Fruit fly (Drosophila melanogaster): ENCODE measurements around the gene mRpL9.
A peak's percentile ranks its signal among the peaks of the same experiment; 100 is the strongest.

mRpL9 gene

DNA sequence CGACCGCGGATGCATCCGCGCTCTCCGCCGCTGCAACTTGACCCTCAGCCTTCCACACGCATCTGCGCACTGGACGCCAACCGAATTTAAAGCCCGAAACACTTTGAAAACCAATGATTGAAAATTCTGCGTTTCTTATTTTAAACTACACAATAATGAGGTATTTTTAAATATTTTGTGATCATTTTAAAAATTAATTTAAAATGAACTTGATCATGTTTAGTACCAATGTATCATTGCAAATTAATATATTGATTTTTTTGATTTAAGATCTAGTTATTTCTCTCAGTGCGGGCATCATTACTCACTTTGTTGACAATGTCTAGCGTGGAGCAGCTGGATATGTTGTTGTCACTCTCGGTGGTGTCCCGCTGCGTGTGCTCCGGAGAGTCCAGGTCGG lies 36.3 kb downstream of the mRpL9 start (continued):
- TF ChIP-seq klu (GFP tag; IDR thresholded peaks at IDR 0.05) (no peak), pum (GFP tag; optimal IDR thresholded peaks at IDR 0.05) (no peak), tna (GFP tag; IDR thresholded peaks at IDR 0.05; ENCODE audit: partially characterized antibody) (no peak), B-H2 (GFP tag; optimal IDR thresholded peaks at IDR 0.05) (no peak), zf30C (GFP tag; optimal IDR thresholded peaks at IDR 0.05) (peak; percentile 56), GATAe (GFP tag; conservative IDR thresholded peaks at IDR 0.05) (no peak), CG3995 (GFP tag; optimal IDR thresholded peaks at IDR 0.05) (no peak), ci (GFP tag; IDR thresholded peaks at IDR 0.05) (no peak; the same call in 2 of the 3 replicates), CG4730 (GFP tag; IDR thresholded peaks at IDR 0.05) (no peak), CG1529 (GFP tag; optimal IDR thresholded peaks at IDR 0.05) (no peak), Fer1 (GFP tag; optimal IDR thresholded peaks at IDR 0.05) (peak; percentile 59), slbo (GFP tag; IDR thresholded peaks at IDR 0.05) (peak; percentile 66), Atf3 (GFP tag; optimal IDR thresholded peaks at IDR 0.05) (no peak), inv (GFP tag; IDR thresholded peaks at IDR 0.05; ENCODE audit: partially characterized antibody) (no peak), Ets97D (GFP tag; optimal IDR thresholded peaks at IDR 0.05) (no peak), CG16813 (GFP tag; IDR thresholded peaks at IDR 0.05; ENCODE audit: partially characterized antibody) (no peak), esg (GFP tag; conservative IDR thresholded peaks at IDR 0.05) (peak; percentile 45; the same call in 1 of the 2 replicates), eyg (GFP tag; optimal IDR thresholded peaks at IDR 0.05) (no peak), CG1603 (tag; optimal IDR thresholded peaks at IDR 0.05) (peak; percentile 17), Oaz (GFP tag; IDR thresholded peaks at IDR 0.05) (no peak), CG8924 (tag; optimal IDR thresholded peaks at IDR 0.05) (peak; percentile 9), pfk (GFP tag; optimal IDR thresholded peaks at IDR 0.05) (no peak), CG11695 (GFP tag; IDR thresholded peaks at IDR 0.05) (peak; percentile 61; the same call in 2 of the 3 replicates), ATbp (GFP tag; optimal IDR thresholded peaks at IDR 0.05) (no peak), CG4820 (GFP tag; optimal IDR thresholded peaks at IDR 0.05) (no peak), fd96Cb (tag; optimal IDR thresholded peaks at IDR 0.05) (peak; percentile 29), CG10274 (GFP tag; optimal IDR thresholded peaks at IDR 0.05) (no peak), hbn (GFP tag; IDR thresholded peaks at IDR 0.05; ENCODE audit: partially characterized antibody) (no peak), kah (GFP tag; optimal IDR thresholded peaks at IDR 0.05) (no peak), sim (GFP tag; IDR thresholded peaks at IDR 0.05) (no peak), CG8388 (GFP tag; optimal IDR thresholded peaks at IDR 0.05) (peak; percentile 64), ara (GFP tag; IDR thresholded peaks at IDR 0.05) (no peak), zen2 (GFP tag; IDR thresholded peaks at IDR 0.05; ENCODE audit: partially characterized antibody) (no peak)

- TF ChIP-seq CG8924 (tag; optimal IDR thresholded peaks at IDR 0.05) = no peak
- TF ChIP-seq NC2β (GFP tag; optimal IDR thresholded peaks at IDR 0.05) = no peak
- TF ChIP-seq caup (GFP tag; optimal IDR thresholded peaks at IDR 0.05; ENCODE audit: severe bottlenecking) = no peak
- peak; percentile 75 for TF ChIP-seq CG32767 (GFP tag; IDR thresholded peaks at IDR 0.05)
- peak; percentile 62 for TF ChIP-seq CG13287 (GFP tag; IDR thresholded peaks at IDR 0.05; ENCODE audit: partially characterized antibody)
- TF ChIP-seq dpn (GFP tag; optimal IDR thresholded peaks at IDR 0.05) = peak in 1 of 2 experiments; percentile 8
- TF ChIP-seq MBD-R2 (GFP tag; IDR thresholded peaks at IDR 0.05) = peak; percentile 39; the same call in 1 of the 2 replicates
- no peak for TF ChIP-seq CG11093 (GFP tag; IDR thresholded peaks at IDR 0.05)
- no peak for TF ChIP-seq CG12744 (GFP tag; optimal IDR thresholded peaks at IDR 0.05)
- TF ChIP-seq ato (GFP tag; IDR thresholded peaks at IDR 0.05; ENCODE audit: partially characterized antibody) = peak; percentile 17; the same call in 1 of the 2 replicates
- TF ChIP-seq CG12236 (GFP tag; optimal IDR thresholded peaks at IDR 0.05) = no peak
- peak; percentile 46 for TF ChIP-seq pzg (GFP tag; optimal IDR thresholded peaks at IDR 0.05)
- peak; percentile 32; the same call in 2 of the 3 replicates for TF ChIP-seq zen2 (GFP tag; IDR thresholded peaks at IDR 0.05; ENCODE audit: partially characterized antibody)
- 0 out of 4 replicates have a peak, but pooled peaks have one; percentile 46 for TF ChIP-seq Dll (GFP tag; IDR thresholded peaks at IDR 0.05; ENCODE audit: partially characterized antibody)
- TF ChIP-seq corto (GFP tag; optimal IDR thresholded peaks at IDR 0.05) = no peak
- TF ChIP-seq BEAF-32 (GFP tag; optimal IDR thresholded peaks at IDR 0.05) = peak; percentile 38
- TF ChIP-seq CG17385 (GFP tag; optimal IDR thresholded peaks at IDR 0.05) = no peak
- peak; percentile 62 for TF ChIP-seq sens (GFP tag)
- TF ChIP-seq CG1603 (tag; optimal IDR thresholded peaks at IDR 0.05) = peak; percentile 59
- no peak for TF ChIP-seq CG4854 (GFP tag; optimal IDR thresholded peaks at IDR 0.05)
- TF ChIP-seq bbx (GFP tag; IDR thresholded peaks at IDR 0.05; ENCODE audit: partially characterized antibody) = peak; percentile 39
Observed at dm6 chr3R:15367477-15367876, 36.9 kb downstream of the mRpL9 start, which contains the start of gene CG34404. TSS of gene CG34404 (minus strand) at chr3R:15367665.
